Worm (Caenorhabditis elegans) whole organism, L4 larva: Measurements from ENCODE around the gene cut-1.

ENCODE experiments used
- F44E2.7 ChIP-seq: fragments of 200-800 bp; sonication (Bioruptor generic); IDR thresholded peaks from 2 replicates; pipeline ENCODE4 v2.1.2; 2022; ENCODE audit warnings: missing genetic modification characterization, missing compliant biosample characterization
- T20F7.1 ChIP-seq: fragments of 200-800 bp; sonication (Bioruptor generic); optimal IDR thresholded peaks from 2 replicates; lab custom pipeline; 2018; ENCODE audit warnings: mild to moderate bottlenecking, missing genetic modification characterization, missing compliant biosample characterization
- T26A8.4 ChIP-seq: fragments of 200-800 bp; sonication (Bioruptor generic); IDR thresholded peaks from 2 replicates; pipeline ENCODE4 v1.3.6; 2022; ENCODE audit warnings: missing genetic modification characterization, missing compliant biosample characterization
- ZK337.2 ChIP-seq: fragments of 200-800 bp; sonication (Bioruptor generic); IDR thresholded peaks from 2 replicates; pipeline ENCODE4 v1.3.6; 2022; ENCODE audit warnings: missing genetic modification reagents, missing genetic modification characterization, missing compliant biosample characterization
- aha-1 ChIP-seq: fragments of 150-350 bp; peaks from one replicate; lab custom pipeline; 2014; ENCODE audit warnings: missing biosample characterization, missing genetic modification characterization
- ama-1 ChIP-seq: fragments of 150-350 bp; optimal IDR thresholded peaks from 2 replicates; lab custom pipeline; 2014; ENCODE audit warnings: inconsistent platforms, mixed read lengths
- arid-1 ChIP-seq: fragments of 200-800 bp; sonication (Bioruptor generic); conservative IDR thresholded peaks from 2 replicates; pipeline ENCODE4 v1.3.6; 2022; ENCODE audit warnings: missing genetic modification reagents, missing genetic modification characterization, missing compliant biosample characterization
- ceh-20 ChIP-seq: fragments of 200-800 bp; sonication (Bioruptor generic); IDR thresholded peaks from 2 replicates; pipeline ENCODE4 v1.3.6; 2022; ENCODE audit warnings: missing genetic modification reagents, missing genetic modification characterization, missing compliant biosample characterization
- ceh-62 ChIP-seq: sonication (generic microtip); optimal IDR thresholded peaks from 2 replicates; lab custom pipeline; 2017; ENCODE audit warnings: missing biosample characterization, missing genetic modification characterization
- cey-2 ChIP-seq: sonication (generic microtip); optimal IDR thresholded peaks from 3 replicates; lab custom pipeline; 2017; ENCODE audit warnings: missing genetic modification characterization, mild to moderate bottlenecking, missing compliant biosample characterization, antibody characterized with exemption, borderline replicate concordance; ENCODE audit not compliant: insufficient read depth
- daf-16 ChIP-seq, 3 experiments: sonication (generic microtip); optimal IDR thresholded peaks; 2 replicates each; lab custom pipeline; 2016 to 2017; ENCODE audit warnings: missing genetic modification characterization in 3 of 3, missing genetic modification reagents in 3 of 3, mild to moderate bottlenecking in 2 of 3, missing compliant biosample characterization in 2 of 3, missing biosample characterization in 1 of 3, moderate library complexity in 1 of 3
- daf-19 ChIP-seq: fragments of 200-800 bp; sonication (Bioruptor generic); conservative IDR thresholded peaks from 2 replicates; pipeline ENCODE4 v1.3.6; 2022; ENCODE audit warnings: missing genetic modification characterization, missing compliant biosample characterization
- dmd-6 ChIP-seq: fragments of 200-800 bp; sonication (Bioruptor generic); IDR thresholded peaks from 2 replicates; pipeline ENCODE4 v1.3.6; 2022; ENCODE audit warnings: missing genetic modification reagents, missing genetic modification characterization, missing compliant biosample characterization
- dmd-9 ChIP-seq: fragments of 200-800 bp; sonication (Bioruptor generic); IDR thresholded peaks from 2 replicates; pipeline ENCODE4 v1.3.6; 2022; ENCODE audit warnings: missing genetic modification reagents, missing genetic modification characterization, missing compliant biosample characterization
- dpl-1 ChIP-seq: fragments of 150-350 bp; optimal IDR thresholded peaks from 2 replicates; lab custom pipeline; 2014; ENCODE audit warnings: missing biosample characterization, missing genetic modification reagents, missing genetic modification characterization
- duxl-1 ChIP-seq: sonication (generic microtip); optimal IDR thresholded peaks from 2 replicates; lab custom pipeline; 2016; ENCODE audit warnings: mild to moderate bottlenecking, missing genetic modification characterization, moderate library complexity, missing compliant biosample characterization; ENCODE audit not compliant: poor library complexity
- dve-1 ChIP-seq: sonication (generic microtip); optimal IDR thresholded peaks from 2 replicates; lab custom pipeline; 2017; ENCODE audit warnings: antibody characterized with exemption, mild to moderate bottlenecking, missing genetic modification characterization, missing compliant biosample characterization; ENCODE audit not compliant: insufficient read depth
- fkh-10 ChIP-seq: fragments of 150-350 bp; optimal IDR thresholded peaks from 2 replicates; lab custom pipeline; 2014; ENCODE audit warnings: missing biosample characterization, missing genetic modification reagents, missing genetic modification characterization
- fos-1 ChIP-seq: fragments of 150-350 bp; optimal IDR thresholded peaks from 2 replicates; lab custom pipeline; 2014; ENCODE audit warnings: missing biosample characterization, missing genetic modification characterization
- hif-1 ChIP-seq, 2 experiments: sonication (generic microtip); optimal IDR thresholded peaks; 2 replicates each; lab custom pipeline; 2016 to 2017; ENCODE audit warnings: missing compliant biosample characterization in 2 of 2, missing genetic modification characterization in 2 of 2, missing genetic modification reagents in 2 of 2, missing genotype in 2 of 2, mild to moderate bottlenecking in 1 of 2
- hlh-30 ChIP-seq: sonication (generic microtip); optimal IDR thresholded peaks from 2 replicates; lab custom pipeline; 2017; ENCODE audit warnings: antibody characterized with exemption, mild to moderate bottlenecking, missing genetic modification characterization, missing compliant biosample characterization; ENCODE audit not compliant: insufficient read depth
- hmg-1.1 ChIP-seq: fragments of 200-800 bp; sonication (Bioruptor generic); IDR thresholded peaks from 2 replicates; pipeline ENCODE4 v1.3.6; 2022; ENCODE audit warnings: missing genetic modification reagents, missing genetic modification characterization, missing compliant biosample characterization
- madf-5 ChIP-seq, 2 experiments: fragments of 200-800 bp; sonication (Bioruptor generic); IDR thresholded peaks; 2 replicates each; pipeline ENCODE4 v1.3.6; 2022; ENCODE audit warnings: missing compliant biosample characterization in 2 of 2, missing genetic modification characterization in 2 of 2
- mxl-2 ChIP-seq: fragments of 200-800 bp; sonication (Bioruptor generic); conservative IDR thresholded peaks from 2 replicates; pipeline ENCODE4 v1.3.6; 2022; ENCODE audit warnings: missing genetic modification reagents, missing genetic modification characterization, missing compliant biosample characterization
- mxl-3 ChIP-seq: fragments of 200-800 bp; sonication (Bioruptor generic); optimal IDR thresholded peaks from 2 replicates; lab custom pipeline; 2018; ENCODE audit warnings: mild to moderate bottlenecking, missing genetic modification characterization, missing compliant biosample characterization
- nhr-10 ChIP-seq: fragments of 150-350 bp; optimal IDR thresholded peaks from 2 replicates; lab custom pipeline; 2014; ENCODE audit warnings: missing biosample characterization, missing genetic modification characterization
- nhr-28 ChIP-seq: fragments of 150-350 bp; optimal IDR thresholded peaks from 2 replicates; lab custom pipeline; 2014; ENCODE audit warnings: missing biosample characterization, missing genetic modification characterization
- nhr-41 ChIP-seq: fragments of 200-800 bp; sonication (Bioruptor generic); IDR thresholded peaks from 2 replicates; pipeline ENCODE4 v1.3.6; 2022; ENCODE audit warnings: missing genetic modification reagents, missing genetic modification characterization, missing compliant biosample characterization
- nhr-77 ChIP-seq: fragments of 150-350 bp; optimal IDR thresholded peaks from 2 replicates; lab custom pipeline; 2014; ENCODE audit warnings: missing biosample characterization, missing genetic modification characterization
- pqm-1 ChIP-seq: sonication (generic microtip); optimal IDR thresholded peaks from 2 replicates; lab custom pipeline; 2017; ENCODE audit warnings: missing biosample characterization, missing genetic modification characterization
- snpc-1.2 ChIP-seq: fragments of 200-800 bp; sonication (Bioruptor generic); IDR thresholded peaks from 2 replicates; pipeline ENCODE4 v1.3.6; 2022; ENCODE audit warnings: missing genetic modification reagents, missing genetic modification characterization, missing compliant biosample characterization
- snpc-4 ChIP-seq: fragments of 150-350 bp; optimal IDR thresholded peaks from 2 replicates; lab custom pipeline; 2014; ENCODE audit warnings: missing biosample characterization, missing genetic modification characterization
- tag-97 ChIP-seq: fragments of 200-800 bp; sonication (Bioruptor generic); IDR thresholded peaks from 2 replicates; pipeline ENCODE4 v1.3.6; 2022; ENCODE audit warnings: missing genetic modification characterization, missing compliant biosample characterization
- tra-1 ChIP-seq: fragments of 200-800 bp; sonication (Bioruptor generic); IDR thresholded peaks from 2 replicates; pipeline ENCODE4 v1.3.6; 2022; ENCODE audit warnings: missing genetic modification reagents, missing genetic modification characterization, missing compliant biosample characterization
- unc-130 ChIP-seq: sonication (generic microtip); optimal IDR thresholded peaks from 2 replicates; lab custom pipeline; 2016; ENCODE audit warnings: missing genetic modification reagents, missing genetic modification characterization, missing compliant biosample characterization
- unc-62 ChIP-seq, 3 experiments: fragments of 150-350 bp in 1 of 3; sonication (generic microtip); optimal IDR thresholded peaks in 2 of 3; peaks in 1 of 3; 1 replicate in 1 of 3; 2 replicates in 2 of 3; lab custom pipeline; 2014 to 2017; ENCODE audit warnings: missing biosample characterization in 3 of 3, missing genetic modification characterization in 3 of 3, missing genetic modification reagents in 3 of 3, missing genotype in 1 of 3
- zag-1 ChIP-seq: fragments of 150-350 bp; optimal IDR thresholded peaks from 2 replicates; lab custom pipeline; 2014; ENCODE audit warnings: missing biosample characterization, missing genetic modification characterization
- zfp-2 ChIP-seq: sonication (generic microtip); optimal IDR thresholded peaks from 2 replicates; lab custom pipeline; 2016; ENCODE audit warnings: mild to moderate bottlenecking, missing genetic modification characterization, missing compliant biosample characterization
- zip-2 ChIP-seq: fragments of 150-350 bp; optimal IDR thresholded peaks from 2 replicates; lab custom pipeline; 2014; ENCODE audit warnings: missing biosample characterization, missing genetic modification characterization
- ztf-11 ChIP-seq: fragments of 150-350 bp; optimal IDR thresholded peaks from 2 replicates; lab custom pipeline; 2014; ENCODE audit warnings: missing biosample characterization, missing genetic modification characterization

cut-1 gene

ce11 chrII:11281666-11282065 lies 12.7 kb downstream of the cut-1 start, which contains the start of gene unc-130:
Gene unc-130, plus strand, starts transcription at chrII:11281966.
- TF ChIP-seq zip-2 (tag; lab: Kevin White, UChicago) (no peak), nhr-77 (tag; lab: Kevin White, UChicago) (no peak)

- TF ChIP-seq tra-1 (GFP tag; lab: Robert Waterston, UW): no peak
- no peak for TF ChIP-seq daf-19 (GFP tag; lab: Robert Waterston, UW)
- TF ChIP-seq tag-97: no peak
- TF ChIP-seq F44E2.7 (GFP tag; lab: Robert Waterston, UW): no peak
- no peak for TF ChIP-seq T20F7.1 (GFP tag; lab: Kevin White, UChicago)
- no peak for TF ChIP-seq nhr-10 (tag; lab: Kevin White, UChicago)
- no peak for TF ChIP-seq snpc-1.2
- TF ChIP-seq duxl-1 (tag; lab: Kevin White, UChicago): no peak
- TF ChIP-seq daf-16 (GFP tag; optimal IDR thresholded peaks at IDR 0.05; lab: Kevin White, UChicago): no peak
- no peak for TF ChIP-seq daf-16 (tag; optimal IDR thresholded peaks at IDR 0.05; lab: Kevin White, UChicago)
- TF ChIP-seq arid-1 (GFP tag; lab: Robert Waterston, UW): no peak
- no peak for TF ChIP-seq aha-1 (tag; lab: Kevin White, UChicago)
- TF ChIP-seq dve-1 (tag; lab: Kevin White, UChicago): no peak
- TF ChIP-seq T26A8.4 (GFP tag; lab: Robert Waterston, UW): no peak
- no peak for TF ChIP-seq nhr-77 (tag; lab: Kevin White, UChicago)
- no peak for TF ChIP-seq mxl-2 (GFP tag; lab: Robert Waterston, UW)
- no peak for TF ChIP-seq mxl-3 (GFP tag; lab: Kevin White, UChicago)
- TF ChIP-seq ama-1 (lab: Kevin White, UChicago): no peak
Observed at ce11 chrII:11283013-11283412, 14.1 kb downstream of the cut-1 start.

- TF ChIP-seq nhr-28 (tag; lab: Kevin White, UChicago) (peak; percentile 6), pqm-1 (tag; lab: Kevin White, UChicago) (peak; percentile 71), hif-1 (tag; optimal IDR thresholded peaks at IDR 0.05; lab: Kevin White, UChicago) (no peak), daf-16 (GFP tag; optimal IDR thresholded peaks at IDR 0.05; lab: Kevin White, UChicago) (no peak), daf-16 (tag; optimal IDR thresholded peaks at IDR 0.05; lab: Kevin White, UChicago) (peak; percentile 29)
- TF ChIP-seq, all 104 proteins: peak for 3
Observed at ce11 chrII:11283803-11284202, 14.9 kb downstream of the cut-1 start.

ce11 chrII:11284701-11285100 lies 15.8 kb downstream of the cut-1 start:
- TF ChIP-seq dpl-1 (GFP tag; lab: Kevin White, UChicago): no peak
- no peak for TF ChIP-seq zag-1 (tag; lab: Kevin White, UChicago)

ce11 chrII:11285282-11285933 lies 16.5 kb downstream of the cut-1 start:
- TF ChIP-seq nhr-28 (tag; lab: Kevin White, UChicago) (peak; percentile 57), daf-16 (GFP tag; optimal IDR thresholded peaks at IDR 0.05; lab: Kevin White, UChicago) (no peak), daf-16 (tag; optimal IDR thresholded peaks at IDR 0.05; lab: Kevin White, UChicago) (peak; percentile 10), hlh-30 (tag; lab: Kevin White, UChicago) (no peak), dve-1 (tag; lab: Kevin White, UChicago) (no peak), ceh-20 (GFP tag; lab: Robert Waterston, UW) (no peak), unc-62 (GFP tag; optimal IDR thresholded peaks at IDR 0.05 in 1 of 2; lab: Kevin White, UChicago) (peak in 1 of 2 experiments; percentile 21), unc-62 (tag; optimal IDR thresholded peaks at IDR 0.05; lab: Kevin White, UChicago) (no peak), nhr-41 (GFP tag; lab: Robert Waterston, UW) (no peak), ZK337.2 (GFP tag; lab: Robert Waterston, UW) (no peak), madf-5 (GFP tag; IDR thresholded peaks at IDR 0.05; lab: Robert Waterston, UW) (no peak), pqm-1 (tag; lab: Kevin White, UChicago) (peak; percentile 75), hmg-1.1 (GFP tag; lab: Robert Waterston, UW) (no peak), nhr-77 (tag; lab: Kevin White, UChicago) (no peak), fkh-10 (no peak), unc-130 (no peak), dmd-6 (no peak), fos-1 (tag; lab: Kevin White, UChicago) (no peak), aha-1 (tag; lab: Kevin White, UChicago) (peak; percentile 4), ztf-11 (tag; lab: Kevin White, UChicago) (no peak), zfp-2 (tag; lab: Kevin White, UChicago) (no peak), dmd-9 (GFP tag; lab: Robert Waterston, UW) (no peak), cey-2 (tag; lab: Kevin White, UChicago) (no peak), snpc-4 (tag; lab: Kevin White, UChicago) (no peak), ceh-62 (tag; lab: Kevin White, UChicago) (no peak), F44E2.7 (GFP tag; lab: Robert Waterston, UW) (no peak)
